Worm (Caenorhabditis elegans) whole organism, young adult: ENCODE data around the gene cyp-33C2.

ENCODE experiments used
- B0336.3 ChIP-seq: fragments of 200-800 bp; sonication (Bioruptor generic); IDR thresholded peaks from 2 replicates; pipeline ENCODE4 v1.3.6; 2022; ENCODE audit warnings: missing genetic modification characterization, missing compliant biosample characterization
- ama-1 ChIP-seq, 3 experiments: fragments of 150-350 bp in 1 of 3; sonication (generic microtip) in 2 of 3; optimal IDR thresholded peaks; 2 replicates each; lab custom pipeline; 2014 to 2018; ENCODE audit warnings: missing biosample characterization in 2 of 3, missing genetic modification characterization in 2 of 3, missing genetic modification reagents in 2 of 3
- aptf-2 ChIP-seq: fragments of 200-800 bp; sonication (Bioruptor generic); conservative IDR thresholded peaks from 2 replicates; pipeline ENCODE4 v1.3.6; 2022; ENCODE audit warnings: missing genetic modification reagents, missing genetic modification characterization, missing compliant biosample characterization
- ceh-79 ChIP-seq: sonication (generic microtip); optimal IDR thresholded peaks from 2 replicates; lab custom pipeline; 2017; ENCODE audit warnings: mild to moderate bottlenecking, missing genetic modification characterization, missing compliant biosample characterization
- ets-4 ChIP-seq: fragments of 200-800 bp; sonication (Bioruptor generic); optimal IDR thresholded peaks from 2 replicates; lab custom pipeline; 2018; ENCODE audit warnings: mild to moderate bottlenecking, missing genetic modification characterization, missing compliant biosample characterization
- hmg-1.2 ChIP-seq: fragments of 200-800 bp; sonication (Bioruptor generic); IDR thresholded peaks from 2 replicates; pipeline ENCODE4 v1.3.6; 2022; ENCODE audit warnings: missing genetic modification reagents, missing genetic modification characterization, missing compliant biosample characterization
- nfya-1 ChIP-seq: sonication (generic microtip); optimal IDR thresholded peaks from 2 replicates; lab custom pipeline; 2017; ENCODE audit warnings: antibody characterized with exemption, missing compliant biosample characterization, missing genetic modification characterization, borderline replicate concordance; ENCODE audit not compliant: insufficient read depth
- pha-4 ChIP-seq: fragments of 150-350 bp; sonication (generic microtip); optimal IDR thresholded peaks from 2 replicates; lab custom pipeline; 2014; ENCODE audit warnings: missing biosample characterization, missing genetic modification reagents, missing genetic modification characterization
- sdz-38 ChIP-seq: sonication (generic microtip); optimal IDR thresholded peaks from 2 replicates; lab custom pipeline; 2016; ENCODE audit warnings: missing genotype, missing genetic modification characterization, missing compliant biosample characterization
- somi-1 ChIP-seq: fragments of 200-800 bp; sonication (Bioruptor generic); optimal IDR thresholded peaks from 2 replicates; lab custom pipeline; 2018; ENCODE audit warnings: mild to moderate bottlenecking, missing genetic modification characterization, missing compliant biosample characterization
- unc-62 ChIP-seq: fragments of 150-350 bp; optimal IDR thresholded peaks from 2 replicates; lab custom pipeline; 2014; ENCODE audit warnings: missing biosample characterization, missing genetic modification reagents, missing genetic modification characterization

DNA sequence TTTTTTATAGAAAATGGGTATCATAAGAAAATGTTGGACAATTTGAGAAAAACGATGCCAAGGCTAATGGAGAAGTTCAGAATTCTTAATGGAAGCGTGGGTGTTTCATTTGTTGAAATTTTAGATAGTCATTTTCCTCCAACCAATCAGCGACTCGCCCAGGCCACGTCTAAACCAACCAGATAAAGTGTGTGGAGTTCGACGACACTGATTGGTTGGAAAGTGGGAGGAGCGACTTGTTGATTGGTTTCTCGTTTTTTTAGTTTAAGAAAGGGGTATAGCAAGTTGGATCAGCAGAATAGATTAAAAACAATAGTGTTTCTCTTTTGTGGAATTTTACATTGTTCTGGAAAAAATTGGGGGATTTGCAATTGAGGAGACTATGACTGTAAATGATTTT, 24.2 kb downstream of the cyp-33C2 start:
- no peak for TF ChIP-seq B0336.3
- TF ChIP-seq pha-4: no peak
- no peak for TF ChIP-seq somi-1
- TF ChIP-seq ama-1 (optimal IDR thresholded peaks at IDR 0.05; lab: Kevin White, UChicago): no peak
- no peak for TF ChIP-seq ama-1 (GFP tag; optimal IDR thresholded peaks at IDR 0.05; lab: Kevin White, UChicago)
- TF ChIP-seq aptf-2 (GFP tag; lab: Robert Waterston, UW): no peak
- no peak for TF ChIP-seq unc-62 (GFP tag; lab: Kevin White, UChicago)
- TF ChIP-seq ets-4 (GFP tag; lab: Kevin White, UChicago): no peak
- no peak for TF ChIP-seq ceh-79
- TF ChIP-seq sdz-38 (tag; lab: Kevin White, UChicago): no peak
- no peak for TF ChIP-seq nfya-1 (tag; lab: Kevin White, UChicago)
- no peak for TF ChIP-seq hmg-1.2 (GFP tag; lab: Robert Waterston, UW)
